Worm (Caenorhabditis elegans): Measurements from ENCODE around the gene B0334.20.
A peak's percentile ranks its signal among the peaks of the same experiment; 100 is the strongest.

- TF ChIP-seq lsy-2 (tag; optimal IDR thresholded peaks at IDR 0.05) (peak; percentile 84 to 94), F13H6.1 (tag; optimal IDR thresholded peaks at IDR 0.05) (peak; percentile 90), ZK546.5 (tag; optimal IDR thresholded peaks at IDR 0.05) (no peak), elt-1 (tag; optimal IDR thresholded peaks at IDR 0.05) (no peak), nhr-23 (tag; optimal IDR thresholded peaks at IDR 0.05) (no peak), nhr-129 (tag; optimal IDR thresholded peaks at IDR 0.05) (peak; percentile 92), lin-13 (GFP tag; optimal IDR thresholded peaks at IDR 0.05) (peak; percentile 91), aly-2 (tag; optimal IDR thresholded peaks at IDR 0.05) (no peak), ztf-11 (tag; optimal IDR thresholded peaks at IDR 0.05) (no peak), dmd-4 (tag; optimal IDR thresholded peaks at IDR 0.05) (no peak), nhr-21 (tag; optimal IDR thresholded peaks at IDR 0.05) (peak; percentile 87), zag-1 (tag; optimal IDR thresholded peaks at IDR 0.05) (peak; percentile 60)
These were observed 47.2 kb downstream of the B0334.20 start, which contains the start of gene rsp-1 for ce11 chrII:11453025-11453424.

Measured in whole organism, L2 larva.